Fruit fly (Drosophila melanogaster): Measurements from ENCODE around the gene CG5412.

The CG5412 gene

dm6 chr3R:20592517-20593462 lies 15.9 kb downstream of the CG5412 start, which contains the start of the genes Pus1 and bon (continued):
- peak; percentile 9 for TF ChIP-seq oc (tag; optimal IDR thresholded peaks at IDR 0.05)
- no peak for TF ChIP-seq CG6254 (GFP tag; optimal IDR thresholded peaks at IDR 0.05)
- peak; percentile 5 to 34 for TF ChIP-seq dpn (GFP tag; optimal IDR thresholded peaks at IDR 0.05)
- TF ChIP-seq dan (GFP tag; IDR thresholded peaks at IDR 0.05) = no peak
- no peak for TF ChIP-seq CG12769 (tag; optimal IDR thresholded peaks at IDR 0.05)
- no peak for TF ChIP-seq klu (GFP tag; IDR thresholded peaks at IDR 0.05)
- no peak for TF ChIP-seq Oli (tag; optimal IDR thresholded peaks at IDR 0.05)
- TF ChIP-seq amos (GFP tag; IDR thresholded peaks at IDR 0.05; ENCODE audit: partially characterized antibody) = peak; percentile 32; the same call in 1 of the 2 replicates
- TF ChIP-seq Gug (GFP tag; IDR thresholded peaks at IDR 0.05) = no peak
- no peak for TF ChIP-seq CTCF (GFP tag; optimal IDR thresholded peaks at IDR 0.05)
- TF ChIP-seq CG30403 (GFP tag; optimal IDR thresholded peaks at IDR 0.05) = peak; percentile 25
- TF ChIP-seq CG7556 (GFP tag; optimal IDR thresholded peaks at IDR 0.05) = no peak
- TF ChIP-seq CG2889 (GFP tag; IDR thresholded peaks at IDR 0.05) = no peak
- TF ChIP-seq CG6765 (GFP tag; optimal IDR thresholded peaks at IDR 0.05) = no peak
- no peak for TF ChIP-seq mld (GFP tag; IDR thresholded peaks at IDR 0.05; ENCODE audit: partially characterized antibody)
- TF ChIP-seq CG32772 (GFP tag; IDR thresholded peaks at IDR 0.05) = no peak
- TF ChIP-seq jigr1 (GFP tag; IDR thresholded peaks at IDR 0.05) = no peak
- TF ChIP-seq zen2 (GFP tag; IDR thresholded peaks at IDR 0.05; ENCODE audit: partially characterized antibody) = no peak
- no peak for TF ChIP-seq Atf-2 (GFP tag; optimal IDR thresholded peaks at IDR 0.05)
- TF ChIP-seq CG15601 (tag; optimal IDR thresholded peaks at IDR 0.05) = peak; percentile 14
- TF ChIP-seq gcm (GFP tag; optimal IDR thresholded peaks at IDR 0.05) = peak; percentile 30
- no peak for TF ChIP-seq gem (tag; optimal IDR thresholded peaks at IDR 0.05)
- TF ChIP-seq CG8089 (GFP tag; optimal IDR thresholded peaks at IDR 0.05) = no peak
- TF ChIP-seq CG10959 (GFP tag; IDR thresholded peaks at IDR 0.05) = no peak
- no peak for TF ChIP-seq aop (GFP tag; IDR thresholded peaks at IDR 0.05)
- no peak for TF ChIP-seq CG10366 (GFP tag; IDR thresholded peaks at IDR 0.05)
- TF ChIP-seq mam (GFP tag; optimal IDR thresholded peaks at IDR 0.05) = peak; percentile 41
- TF ChIP-seq Poxn (GFP tag; IDR thresholded peaks at IDR 0.05) = no peak
- no peak for TF ChIP-seq btn (GFP tag; optimal IDR thresholded peaks at IDR 0.05)
- no peak for TF ChIP-seq GATAe (GFP tag; conservative IDR thresholded peaks at IDR 0.05)
- no peak for TF ChIP-seq lmd (GFP tag; IDR thresholded peaks at IDR 0.05)
- TF ChIP-seq Xrp1 (GFP tag; IDR thresholded peaks at IDR 0.05) = no peak
- no peak for TF ChIP-seq Dfd (GFP tag; optimal IDR thresholded peaks at IDR 0.05)
- TF ChIP-seq repo (GFP tag; optimal IDR thresholded peaks at IDR 0.05) = no peak
- peak; percentile 14; the same call in 1 of the 3 replicates for TF ChIP-seq CG16813 (GFP tag; IDR thresholded peaks at IDR 0.05; ENCODE audit: partially characterized antibody)
- TF ChIP-seq HLH54F (GFP tag; optimal IDR thresholded peaks at IDR 0.05) = peak; percentile 30
- TF ChIP-seq usp (GFP tag; optimal IDR thresholded peaks at IDR 0.05) = no peak
- no peak for TF ChIP-seq esg (GFP tag; conservative IDR thresholded peaks at IDR 0.05)
- TF ChIP-seq lbe (GFP tag; optimal IDR thresholded peaks at IDR 0.05) = no peak
- TF ChIP-seq Ravus (GFP tag; IDR thresholded peaks at IDR 0.05) = no peak
- no peak for TF ChIP-seq salm (tag; optimal IDR thresholded peaks at IDR 0.05)
- TF ChIP-seq CG4854 (GFP tag; optimal IDR thresholded peaks at IDR 0.05) = no peak
- TF ChIP-seq CG1832 (GFP tag; optimal IDR thresholded peaks at IDR 0.05) = peak; percentile 53
- peak; percentile 2 to 7 for TF ChIP-seq bsh (GFP tag; optimal IDR thresholded peaks at IDR 0.05)
- TF ChIP-seq HLHmδ (GFP tag; optimal IDR thresholded peaks at IDR 0.05) = peak; percentile 37
- TF ChIP-seq pita (GFP tag; optimal IDR thresholded peaks at IDR 0.05) = no peak
- TF ChIP-seq CG13424 (tag; optimal IDR thresholded peaks at IDR 0.05) = no peak
- TF ChIP-seq Taf1 (GFP tag; IDR thresholded peaks at IDR 0.05) = no peak
- TF ChIP-seq Stat92E (GFP tag; optimal IDR thresholded peaks at IDR 0.05) = no peak
- no peak for TF ChIP-seq CG8944 (GFP tag; optimal IDR thresholded peaks at IDR 0.05)

Measured in whole organism, embryonic.